Fruit fly (Drosophila melanogaster) whole organism, pupa: ENCODE data around the gene stumps.

Experiments used
- CG10348 ChIP-seq: fragments of 200-800 bp; sonication (Bioruptor generic); IDR thresholded peaks from 2 replicates; pipeline ENCODE4 v1.3.6; 2022; ENCODE audit warnings: missing biosample characterization, missing genetic modification characterization
- CG32121 ChIP-seq: fragments of 200-800 bp; sonication (Bioruptor generic); IDR thresholded peaks from 2 replicates; pipeline ENCODE4 v1.3.6; 2022; ENCODE audit warnings: missing biosample characterization, missing genetic modification characterization
- Ets98B ChIP-seq: fragments of 200-800 bp; sonication (Bioruptor generic); IDR thresholded peaks from 2 replicates; pipeline ENCODE4 v1.3.6; 2022; ENCODE audit warnings: missing biosample characterization, missing genetic modification characterization
- Pif1B ChIP-seq: fragments of 200-800 bp; sonication (Bioruptor generic); optimal IDR thresholded peaks from 3 replicates; lab custom pipeline; 2016; ENCODE audit warnings: missing biosample characterization, missing genetic modification characterization
- gl ChIP-seq: fragments of 200-800 bp; sonication (Bioruptor generic); optimal IDR thresholded peaks from 2 replicates; lab custom pipeline; 2018; ENCODE audit warnings: missing biosample characterization, mild to moderate bottlenecking, missing genetic modification characterization

- TF ChIP-seq Pif1B (GFP tag; lab: Kevin White, UChicago), result no peak
- TF ChIP-seq CG32121, result no peak
- TF ChIP-seq CG10348, result no peak
- TF ChIP-seq Ets98B (GFP tag; lab: Robert Waterston, UW), result peak; percentile 9; the same call in 1 of the 2 replicates
- no peak for TF ChIP-seq gl (tag; lab: Kevin White, UChicago)
Measured at dm6 chr3R:14625215-14626156, 48.5 kb downstream of the stumps start, which contains the start of the genes put and His4r.
